Worm (Caenorhabditis elegans) whole organism, young adult: ENCODE measurements around the gene K08D9.4.

Experiments
- B0035.1 ChIP-seq: sonication (generic microtip); optimal IDR thresholded peaks from 2 replicates; lab custom pipeline; 2016; ENCODE audit warnings: missing genetic modification characterization, mild to moderate bottlenecking, missing compliant biosample characterization, missing genotype, missing genetic modification reagents
- B0261.1 ChIP-seq: sonication (generic microtip); optimal IDR thresholded peaks from 2 replicates; lab custom pipeline; 2016; ENCODE audit warnings: mild to moderate bottlenecking, missing genetic modification characterization, moderate library complexity, missing compliant biosample characterization
- C06A6.2 ChIP-seq: fragments of 200-800 bp; sonication (Bioruptor generic); conservative IDR thresholded peaks from 2 replicates; pipeline ENCODE4 v1.3.6; 2022; ENCODE audit warnings: missing genetic modification characterization, missing compliant biosample characterization
- C17E4.6 ChIP-seq: fragments of 200-800 bp; sonication (Bioruptor generic); IDR thresholded peaks from 2 replicates; pipeline ENCODE4 v1.3.6; 2022; ENCODE audit warnings: missing genetic modification reagents, missing genetic modification characterization, missing compliant biosample characterization
- F10E7.11 ChIP-seq: sonication (generic microtip); optimal IDR thresholded peaks from 2 replicates; lab custom pipeline; 2017; ENCODE audit warnings: mild to moderate bottlenecking, missing genetic modification characterization, moderate library complexity, missing compliant biosample characterization
- T26A5.8 ChIP-seq: sonication (generic microtip); optimal IDR thresholded peaks from 2 replicates; lab custom pipeline; 2016; ENCODE audit warnings: missing genetic modification characterization, missing compliant biosample characterization
- Y53F4B.3 ChIP-seq: fragments of 200-800 bp; sonication (Bioruptor generic); IDR thresholded peaks from 2 replicates; pipeline ENCODE4 v1.3.6; 2022; ENCODE audit warnings: missing genetic modification reagents, missing genetic modification characterization, missing compliant biosample characterization
- Y53G8AR.9 ChIP-seq: fragments of 200-800 bp; sonication (Bioruptor generic); conservative IDR thresholded peaks from 2 replicates; pipeline ENCODE4 v1.3.6; 2022; ENCODE audit warnings: missing genetic modification reagents, missing genetic modification characterization, missing compliant biosample characterization
- ama-1 ChIP-seq, 3 experiments: fragments of 150-350 bp in 1 of 3; sonication (generic microtip) in 2 of 3; optimal IDR thresholded peaks; 2 replicates each; lab custom pipeline; 2014 to 2018; ENCODE audit warnings: missing biosample characterization in 2 of 3, missing genetic modification characterization in 2 of 3, missing genetic modification reagents in 2 of 3
- athp-1 ChIP-seq: sonication (generic microtip); optimal IDR thresholded peaks from 2 replicates; lab custom pipeline; 2017; ENCODE audit warnings: mild to moderate bottlenecking, missing genetic modification characterization, missing compliant biosample characterization
- attf-5 ChIP-seq: fragments of 200-800 bp; sonication (Bioruptor generic); optimal IDR thresholded peaks from 2 replicates; lab custom pipeline; 2018; ENCODE audit warnings: mild to moderate bottlenecking, missing genetic modification characterization, missing compliant biosample characterization
- cebp-2 ChIP-seq: fragments of 200-800 bp; sonication (Bioruptor generic); IDR thresholded peaks from 2 replicates; pipeline ENCODE4 v1.3.6; 2022; ENCODE audit warnings: missing genetic modification characterization, missing compliant biosample characterization
- ceh-100 ChIP-seq: fragments of 200-800 bp; sonication (Bioruptor generic); IDR thresholded peaks from 2 replicates; pipeline ENCODE4 v1.3.6; 2022; ENCODE audit warnings: missing genetic modification reagents, missing genetic modification characterization, missing compliant biosample characterization
- ceh-58 ChIP-seq: fragments of 200-800 bp; sonication (Bioruptor generic); IDR thresholded peaks from 2 replicates; pipeline ENCODE4 v1.3.6; 2022; ENCODE audit warnings: missing genetic modification characterization, missing compliant biosample characterization
- dpff-1 ChIP-seq: sonication (generic microtip); optimal IDR thresholded peaks from 2 replicates; lab custom pipeline; 2017; ENCODE audit warnings: mild to moderate bottlenecking, missing genetic modification characterization, missing compliant biosample characterization
- ets-4 ChIP-seq: fragments of 200-800 bp; sonication (Bioruptor generic); optimal IDR thresholded peaks from 2 replicates; lab custom pipeline; 2018; ENCODE audit warnings: mild to moderate bottlenecking, missing genetic modification characterization, missing compliant biosample characterization
- gei-17 ChIP-seq: fragments of 200-800 bp; sonication (Bioruptor generic); optimal IDR thresholded peaks from 2 replicates; lab custom pipeline; 2018; ENCODE audit warnings: mild to moderate bottlenecking, missing genetic modification characterization, missing compliant biosample characterization
- hrde-1 ChIP-seq: sonication (generic microtip); optimal IDR thresholded peaks from 2 replicates; lab custom pipeline; 2016; ENCODE audit warnings: missing genetic modification characterization, mild to moderate bottlenecking, missing compliant biosample characterization, moderate library complexity, missing genotype, missing genetic modification reagents, borderline replicate concordance
- lag-1 ChIP-seq: fragments of 200-800 bp; sonication (Bioruptor generic); IDR thresholded peaks from 2 replicates; pipeline ENCODE4 v1.3.6; 2022; ENCODE audit warnings: missing genetic modification reagents, missing genetic modification characterization, missing compliant biosample characterization
- let-526 ChIP-seq: fragments of 200-800 bp; sonication (Bioruptor generic); IDR thresholded peaks from 2 replicates; pipeline ENCODE4 v1.3.6; 2022; ENCODE audit warnings: missing genetic modification reagents, missing genetic modification characterization, missing compliant biosample characterization
- lin-35 ChIP-seq, 3 experiments: fragments of 150-350 bp in 2 of 3; sonication (generic microtip) in 1 of 3; optimal IDR thresholded peaks; 2 replicates each; lab custom pipeline; 2014 to 2018; ENCODE audit warnings: missing biosample characterization in 3 of 3, missing genetic modification characterization in 3 of 3, missing genetic modification reagents in 3 of 3
- lin-54 ChIP-seq: fragments of 200-800 bp; sonication (Bioruptor generic); optimal IDR thresholded peaks from 2 replicates; lab custom pipeline; 2018; ENCODE audit warnings: mild to moderate bottlenecking, missing genetic modification characterization, missing compliant biosample characterization
- madf-10 ChIP-seq: sonication (generic microtip); optimal IDR thresholded peaks from 2 replicates; lab custom pipeline; 2016; ENCODE audit warnings: mild to moderate bottlenecking, missing genetic modification characterization, missing compliant biosample characterization
- madf-8 ChIP-seq: fragments of 200-800 bp; sonication (Bioruptor generic); conservative IDR thresholded peaks from 2 replicates; pipeline ENCODE4 v1.3.6; 2022; ENCODE audit warnings: missing genetic modification reagents, missing genetic modification characterization, missing compliant biosample characterization
- mes-4 ChIP-seq: sonication (generic microtip); optimal IDR thresholded peaks from 2 replicates; lab custom pipeline; 2016; ENCODE audit warnings: missing genotype, missing genetic modification characterization, missing compliant biosample characterization
- nfya-2 ChIP-seq: fragments of 200-800 bp; sonication (Bioruptor generic); IDR thresholded peaks from 2 replicates; pipeline ENCODE4 v1.3.6; 2022; ENCODE audit warnings: missing genetic modification reagents, missing genetic modification characterization, missing compliant biosample characterization
- pbrm-1 ChIP-seq: fragments of 200-800 bp; sonication (Bioruptor generic); IDR thresholded peaks from 2 replicates; pipeline ENCODE4 v1.3.6; 2022; ENCODE audit warnings: missing genetic modification reagents, missing genetic modification characterization, missing compliant biosample characterization
- rcor-1 ChIP-seq: fragments of 200-800 bp; sonication (Bioruptor generic); IDR thresholded peaks from 2 replicates; pipeline ENCODE4 v1.3.6; 2022; ENCODE audit warnings: missing genetic modification reagents, missing genetic modification characterization, missing compliant biosample characterization
- rpc-1 ChIP-seq, 2 experiments: fragments of 150-350 bp in 1 of 2; sonication (generic microtip) in 1 of 2; optimal IDR thresholded peaks; 2 replicates each; lab custom pipeline; 2014 to 2018; ENCODE audit warnings: missing biosample characterization in 1 of 2, missing genetic modification characterization in 1 of 2, missing genetic modification reagents in 1 of 2, missing genotype in 1 of 2
- sptf-2 ChIP-seq: fragments of 200-800 bp; sonication (Bioruptor generic); optimal IDR thresholded peaks from 2 replicates; lab custom pipeline; 2018; ENCODE audit warnings: mild to moderate bottlenecking, missing genetic modification characterization, missing compliant biosample characterization
- tbx-9 ChIP-seq: sonication (generic microtip); optimal IDR thresholded peaks from 2 replicates; lab custom pipeline; 2016; ENCODE audit warnings: borderline replicate concordance, missing genetic modification characterization, inconsistent platforms, missing compliant biosample characterization
- unc-62 ChIP-seq: fragments of 150-350 bp; optimal IDR thresholded peaks from 2 replicates; lab custom pipeline; 2014; ENCODE audit warnings: missing biosample characterization, missing genetic modification reagents, missing genetic modification characterization
- xnd-1 ChIP-seq: sonication (generic microtip); optimal IDR thresholded peaks from 2 replicates; lab custom pipeline; 2016; ENCODE audit warnings: missing genotype, missing genetic modification reagents, missing genetic modification characterization, missing compliant biosample characterization
- ztf-22 ChIP-seq: fragments of 200-800 bp; sonication (Bioruptor generic); optimal IDR thresholded peaks from 2 replicates; lab custom pipeline; 2018; ENCODE audit warnings: mild to moderate bottlenecking, missing genetic modification characterization, moderate library complexity, missing compliant biosample characterization
- ztf-25 ChIP-seq: fragments of 200-800 bp; sonication (Bioruptor generic); IDR thresholded peaks from 2 replicates; pipeline ENCODE4 v1.3.6; 2022; ENCODE audit warnings: missing genetic modification reagents, missing genetic modification characterization, missing compliant biosample characterization
- ztf-26 ChIP-seq: sonication (generic microtip); optimal IDR thresholded peaks from 2 replicates; lab custom pipeline; 2017; ENCODE audit warnings: missing genetic modification characterization, missing compliant biosample characterization
- ztf-3 ChIP-seq: fragments of 200-800 bp; sonication (Bioruptor generic); optimal IDR thresholded peaks from 2 replicates; lab custom pipeline; 2018; ENCODE audit warnings: mild to moderate bottlenecking, missing genetic modification characterization, missing compliant biosample characterization

The K08D9.4 gene

ce11 chrV:3200323-3200722 lies at the start of gene K08D9.4:
Gene K08D9.4, minus strand, starts transcription at chrV:3200423.
- TF ChIP-seq C17E4.6 (GFP tag; lab: Robert Waterston, UW) (no peak), athp-1 (tag; lab: Kevin White, UChicago) (no peak), ztf-26 (tag; lab: Kevin White, UChicago) (no peak), madf-8 (GFP tag; lab: Robert Waterston, UW) (no peak), attf-5 (GFP tag; lab: Kevin White, UChicago) (no peak), F10E7.11 (no peak), madf-10 (tag; lab: Kevin White, UChicago) (no peak)
- TF ChIP-seq, all 124 proteins: peak for 0

- TF ChIP-seq ets-4 (GFP tag; lab: Kevin White, UChicago), result no peak
- TF ChIP-seq lin-35 (GFP tag; optimal IDR thresholded peaks at IDR 0.05; lab: Kevin White, UChicago), result no peak
- no peak for TF ChIP-seq ztf-22
- no peak for TF ChIP-seq ama-1 (optimal IDR thresholded peaks at IDR 0.05; lab: Kevin White, UChicago)
- no peak for TF ChIP-seq ama-1 (GFP tag; optimal IDR thresholded peaks at IDR 0.05; lab: Kevin White, UChicago)
- no peak for TF ChIP-seq unc-62 (GFP tag; lab: Kevin White, UChicago)
- no peak for TF ChIP-seq tbx-9 (tag; lab: Kevin White, UChicago)
- no peak for TF ChIP-seq pbrm-1 (GFP tag; lab: Robert Waterston, UW)
- TF ChIP-seq xnd-1 (tag; lab: Kevin White, UChicago), result no peak
- TF ChIP-seq lag-1, result no peak
- no peak for TF ChIP-seq rcor-1 (GFP tag; lab: Robert Waterston, UW)
- TF ChIP-seq ztf-25 (GFP tag; lab: Robert Waterston, UW), result no peak
- TF ChIP-seq rpc-1 (optimal IDR thresholded peaks at IDR 0.05; lab: Kevin White, UChicago), result no peak
- no peak for TF ChIP-seq rpc-1 (tag; optimal IDR thresholded peaks at IDR 0.05; lab: Kevin White, UChicago)
- TF ChIP-seq C17E4.6 (GFP tag; lab: Robert Waterston, UW), result no peak
- no peak for TF ChIP-seq ceh-58
- no peak for TF ChIP-seq C06A6.2
- no peak for TF ChIP-seq mes-4 (tag; lab: Kevin White, UChicago)
- no peak for TF ChIP-seq sptf-2
- no peak for TF ChIP-seq dpff-1
- TF ChIP-seq, all 124 proteins: peak for 0
These were observed 47.3 kb upstream of the K08D9.4 start, which contains the start of gene srj-8 for ce11 chrV:3247515-3247914. Gene srj-8, plus strand, starts transcription at chrV:3247815.

- TF ChIP-seq Y53F4B.3 (GFP tag; lab: Robert Waterston, UW) (no peak), tbx-9 (tag; lab: Kevin White, UChicago) (no peak), lin-54 (GFP tag; lab: Kevin White, UChicago) (no peak), ceh-58 (no peak), T26A5.8 (no peak), dpff-1 (no peak), B0261.1 (tag; lab: Kevin White, UChicago) (no peak), B0035.1 (tag; lab: Kevin White, UChicago) (no peak), gei-17 (GFP tag; lab: Kevin White, UChicago) (no peak), nfya-2 (GFP tag; lab: Robert Waterston, UW) (no peak), athp-1 (tag; lab: Kevin White, UChicago) (no peak), Y53G8AR.9 (GFP tag; lab: Robert Waterston, UW) (no peak), madf-8 (GFP tag; lab: Robert Waterston, UW) (no peak), let-526 (GFP tag; lab: Robert Waterston, UW) (no peak), ceh-100 (GFP tag; lab: Robert Waterston, UW) (no peak), cebp-2 (GFP tag; lab: Robert Waterston, UW) (no peak), ztf-3 (no peak), pbrm-1 (GFP tag; lab: Robert Waterston, UW) (no peak), hrde-1 (no peak)
- TF ChIP-seq, all 124 proteins: peak for 0
These were observed 44.5 kb upstream of the K08D9.4 start, which contains the start of gene srj-7 for ce11 chrV:3244703-3245102. Gene srj-7, plus strand, starts transcription at chrV:3245003.
